Fruit fly (Drosophila melanogaster): ENCODE results near the gene CG6293.

CG6293 gene

dm6 chr3R:10268865-10269442 lies 42.5 kb downstream of the CG6293 start (continued):
- no peak for TF ChIP-seq yki (optimal IDR thresholded peaks at IDR 0.05)
- peak; percentile 51 for TF ChIP-seq CG1792 (GFP tag; optimal IDR thresholded peaks at IDR 0.05)
- peak; percentile 73 for TF ChIP-seq bab2 (GFP tag; optimal IDR thresholded peaks at IDR 0.05)
- no peak for TF ChIP-seq CG3163 (GFP tag; optimal IDR thresholded peaks at IDR 0.05)
- peak; percentile 80 for TF ChIP-seq CG32532 (GFP tag; IDR thresholded peaks at IDR 0.05)
- no peak for TF ChIP-seq CG7556 (GFP tag; optimal IDR thresholded peaks at IDR 0.05)
- peak; percentile 61 for TF ChIP-seq CG2120 (GFP tag; optimal IDR thresholded peaks at IDR 0.05)
- TF ChIP-seq chif (GFP tag; optimal IDR thresholded peaks at IDR 0.05) = peak; percentile 32 to 77
- TF ChIP-seq tgo (GFP tag; IDR thresholded peaks at IDR 0.05) = peak; percentile 69
- no peak for TF ChIP-seq Nf-YC (tag; optimal IDR thresholded peaks at IDR 0.05)
- peak; percentile 24 for TF ChIP-seq gro (GFP tag; optimal IDR thresholded peaks at IDR 0.05)
- peak; percentile 73 for TF ChIP-seq H15 (GFP tag; IDR thresholded peaks at IDR 0.05)
- peak; percentile 14 for TF ChIP-seq CG12744 (GFP tag; optimal IDR thresholded peaks at IDR 0.05)
- peak; percentile 50 for TF ChIP-seq CG5245 (GFP tag; optimal IDR thresholded peaks at IDR 0.05)
- TF ChIP-seq h (optimal IDR thresholded peaks at IDR 0.05) = no peak
- no peak for TF ChIP-seq grn (GFP tag; optimal IDR thresholded peaks at IDR 0.05)
- TF ChIP-seq CG7357 (GFP tag; IDR thresholded peaks at IDR 0.05) = peak; percentile 60
- peak; percentile 33 for TF ChIP-seq CG6854 (GFP tag; optimal IDR thresholded peaks at IDR 0.05)
- no peak for TF ChIP-seq CG34376 (GFP tag; optimal IDR thresholded peaks at IDR 0.05)
- no peak for TF ChIP-seq eyg (GFP tag; optimal IDR thresholded peaks at IDR 0.05)
- TF ChIP-seq jigr1 (GFP tag; IDR thresholded peaks at IDR 0.05) = peak; percentile 46; the same call in 1 of the 3 replicates
- peak; percentile 80 for TF ChIP-seq dmrt99B (tag; optimal IDR thresholded peaks at IDR 0.05)
- no peak for TF ChIP-seq CG15011 (GFP tag; optimal IDR thresholded peaks at IDR 0.05)
- peak; percentile 74 for TF ChIP-seq Fer3 (tag; optimal IDR thresholded peaks at IDR 0.05)
- peak; percentile 68 for TF ChIP-seq NfI (GFP tag; optimal IDR thresholded peaks at IDR 0.05)
- peak; percentile 70 for TF ChIP-seq B-H1 (GFP tag; IDR thresholded peaks at IDR 0.05)
- TF ChIP-seq CG4328 (GFP tag; optimal IDR thresholded peaks at IDR 0.05) = no peak
- no peak for TF ChIP-seq psq (GFP tag; optimal IDR thresholded peaks at IDR 0.05)
- 0 out of 2 replicates have a peak, but pooled peaks have one; percentile 23 for TF ChIP-seq cas (GFP tag; IDR thresholded peaks at IDR 0.05)
- peak; percentile 29 for TF ChIP-seq CG12219 (GFP tag; optimal IDR thresholded peaks at IDR 0.05)
- TF ChIP-seq D19A (tag; optimal IDR thresholded peaks at IDR 0.05) = peak; percentile 21
- TF ChIP-seq CkIIα-i1 (GFP tag; IDR thresholded peaks at IDR 0.05) = 0 out of 2 replicates have a peak, but pooled peaks have one; percentile 10
- peak; percentile 87 for TF ChIP-seq slbo (GFP tag; IDR thresholded peaks at IDR 0.05)
- peak; percentile 28 for TF ChIP-seq Fer1 (GFP tag; optimal IDR thresholded peaks at IDR 0.05)
- no peak for TF ChIP-seq Hr39 (optimal IDR thresholded peaks at IDR 0.05)
- peak; percentile 82 for TF ChIP-seq CG17359 (tag; optimal IDR thresholded peaks at IDR 0.05)
- TF ChIP-seq slou (GFP tag; optimal IDR thresholded peaks at IDR 0.05) = no peak
- peak; percentile 60 for TF ChIP-seq al (GFP tag; IDR thresholded peaks at IDR 0.05)
- peak; percentile 38 for TF ChIP-seq pho (GFP tag; optimal IDR thresholded peaks at IDR 0.05)
- TF ChIP-seq Rx (GFP tag; IDR thresholded peaks at IDR 0.05) = peak; percentile 64; the same call in 1 of the 2 replicates
- peak; percentile 3 for TF ChIP-seq CG5180 (GFP tag; optimal IDR thresholded peaks at IDR 0.05)
- no peak for TF ChIP-seq CG13123 (GFP tag; optimal IDR thresholded peaks at IDR 0.05)
- peak; percentile 93 for TF ChIP-seq ci (GFP tag; IDR thresholded peaks at IDR 0.05)
- TF ChIP-seq CG18476 (GFP tag; optimal IDR thresholded peaks at IDR 0.05) = peak; percentile 57
- TF ChIP-seq CHES-1-like (GFP tag; optimal IDR thresholded peaks at IDR 0.05) = no peak
- TF ChIP-seq sug (tag; optimal IDR thresholded peaks at IDR 0.05) = no peak
- TF ChIP-seq br (optimal IDR thresholded peaks at IDR 0.05) = no peak
- no peak for TF ChIP-seq CG10565 (GFP tag; optimal IDR thresholded peaks at IDR 0.05)
- peak; percentile 17 for TF ChIP-seq gcm2 (GFP tag; optimal IDR thresholded peaks at IDR 0.05)
- peak; percentile 46; the same call in 1 of the 3 replicates for TF ChIP-seq Mrtf (GFP tag; IDR thresholded peaks at IDR 0.05)
- TF ChIP-seq CG12769 (tag; optimal IDR thresholded peaks at IDR 0.05) = peak; percentile 63
- peak; percentile 66 for TF ChIP-seq Ssrp (tag; optimal IDR thresholded peaks at IDR 0.05)
- peak; percentile 82 for TF ChIP-seq sob (GFP tag; IDR thresholded peaks at IDR 0.05)

Data from whole organism, embryonic.